Fruit fly (Drosophila melanogaster) whole organism, wandering third instar larva: ENCODE measurements around the gene hth.

ENCODE experiments used
- Abd-B ChIP-seq: fragments of >200 bp; optimal IDR thresholded peaks from 2 replicates; lab custom pipeline; 2017; ENCODE audit warnings: missing biosample characterization, missing genetic modification characterization
- CG32264 ChIP-seq: fragments of 200-800 bp; sonication (Bioruptor generic); optimal IDR thresholded peaks from 2 replicates; lab custom pipeline; 2016; ENCODE audit warnings: missing biosample characterization, missing genetic modification characterization
- Dif ChIP-seq: fragments of 200-275, 200-300 bp; sonication (Bioruptor generic); optimal IDR thresholded peaks from 2 replicates; lab custom pipeline; 2018; ENCODE audit warnings: missing biosample characterization, missing genetic modification characterization; ENCODE audit not compliant: partially characterized antibody
- GATAd ChIP-seq: sonication (Bioruptor generic); optimal IDR thresholded peaks from 2 replicates; lab custom pipeline; 2016; ENCODE audit warnings: missing biosample characterization, missing genetic modification characterization
- HLH106 ChIP-seq: fragments of 200-800 bp; optimal IDR thresholded peaks from 3 replicates; lab custom pipeline; 2019; ENCODE audit warnings: missing biosample characterization, mild to moderate bottlenecking, missing genetic modification characterization, moderate library complexity
- Hr78 ChIP-seq: fragments of >200 bp; optimal IDR thresholded peaks from 2 replicates; lab custom pipeline; 2017; ENCODE audit warnings: missing biosample characterization, missing genetic modification characterization
- Mio ChIP-seq: sonication (Bioruptor generic); optimal IDR thresholded peaks from 2 replicates; lab custom pipeline; 2016; ENCODE audit warnings: missing biosample characterization, missing genetic modification characterization
- Vsx2 ChIP-seq: fragments of 200-300, 225-300 bp; sonication (Bioruptor generic); optimal IDR thresholded peaks from 2 replicates; lab custom pipeline; 2018; ENCODE audit warnings: missing biosample characterization, missing genetic modification characterization; ENCODE audit not compliant: partially characterized antibody
- br ChIP-seq: fragments of 200-800 bp; sonication (Bioruptor generic); optimal IDR thresholded peaks from 2 replicates; lab custom pipeline; 2016; ENCODE audit warnings: missing biosample characterization, missing genetic modification characterization
- foxo ChIP-seq, 2 experiments: fragments of 200-800 bp; sonication (Bioruptor generic); optimal IDR thresholded peaks; 2 replicates in 1 of 2; 3 replicates in 1 of 2; lab custom pipeline; 2016 to 2017; ENCODE audit warnings: missing biosample characterization in 2 of 2, missing genetic modification characterization in 2 of 2
- lola ChIP-seq: fragments of >200 bp; optimal IDR thresholded peaks from 2 replicates; lab custom pipeline; 2017; ENCODE audit warnings: missing biosample characterization, missing genetic modification characterization
- psq ChIP-seq: fragments of 200-800 bp; sonication (Bioruptor generic); optimal IDR thresholded peaks from 3 replicates; lab custom pipeline; 2017; ENCODE audit warnings: missing biosample characterization, mild to moderate bottlenecking, missing genetic modification characterization, moderate library complexity
- sage ChIP-seq: fragments of 200-800 bp; sonication (Bioruptor generic); optimal IDR thresholded peaks from 2 replicates; lab custom pipeline; 2016; ENCODE audit warnings: missing biosample characterization, mild to moderate bottlenecking, missing genetic modification characterization
- usp ChIP-seq: fragments of >200 bp; optimal IDR thresholded peaks from 2 replicates; lab custom pipeline; 2017; ENCODE audit warnings: missing biosample characterization, missing genetic modification characterization

DNA sequence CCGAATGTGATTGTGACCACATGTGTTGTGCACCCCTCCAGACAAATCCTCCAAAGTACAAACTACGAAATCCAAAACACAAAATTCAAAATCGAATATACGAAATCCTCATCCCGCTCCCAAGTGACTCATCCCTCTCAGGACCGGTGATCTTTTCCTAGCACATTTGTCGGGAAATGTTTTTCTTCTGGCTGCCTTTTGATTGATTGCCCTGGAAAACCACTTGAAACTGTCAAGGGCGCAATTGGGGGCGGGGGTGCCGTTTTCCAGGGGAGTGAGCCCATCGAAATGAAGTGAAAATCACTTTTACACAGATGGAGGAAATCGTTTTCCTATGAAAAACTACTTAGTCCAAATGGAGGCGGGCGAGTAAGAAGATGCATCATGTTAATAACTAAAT, 20.5 kb downstream of the hth start:
- TF ChIP-seq Hr78 (no peak), usp (GFP tag; lab: Kevin White, UChicago) (no peak), sage (no peak), psq (no peak), br (no peak), CG32264 (no peak), HLH106 (tag; lab: Kevin White, UChicago) (no peak), GATAd (GFP tag; lab: Kevin White, UChicago) (no peak), lola (GFP tag; lab: Kevin White, UChicago) (no peak), foxo (GFP tag; optimal IDR thresholded peaks at IDR 0.05; lab: Kevin White, UChicago) (no peak), Dif (GFP tag; lab: Kevin White, UChicago) (no peak), Vsx2 (GFP tag; lab: Kevin White, UChicago) (no peak), Mio (GFP tag; lab: Kevin White, UChicago) (no peak), Abd-B (GFP tag; lab: Kevin White, UChicago) (no peak)
